Worm (Caenorhabditis elegans): Measurements from ENCODE around the gene igcm-3.

Gene igcm-3

DNA sequence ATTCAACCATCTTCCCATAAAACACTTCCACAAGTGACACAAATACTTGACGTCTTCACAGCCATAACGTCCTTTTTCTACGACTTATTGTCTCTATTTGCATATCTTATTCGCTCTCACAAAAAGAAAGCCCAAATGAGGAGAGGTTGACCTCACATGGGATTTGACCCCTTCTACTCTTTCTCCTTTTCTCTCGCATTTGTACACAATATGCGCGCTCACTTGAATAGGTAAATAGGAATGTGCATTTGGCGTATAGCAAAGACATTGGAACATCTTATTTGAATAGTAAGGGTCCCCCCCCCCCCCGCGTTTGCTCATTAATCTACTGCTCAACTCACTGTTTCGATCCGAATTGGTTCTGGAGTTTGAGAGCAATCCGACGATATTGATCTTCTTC lies 5.0 kb downstream of the igcm-3 start:
- TF ChIP-seq madf-5 (GFP tag; IDR thresholded peaks at IDR 0.05) (no peak), unc-62 (GFP tag; optimal IDR thresholded peaks at IDR 0.05 in 1 of 2) (peak in 1 of 2 experiments; percentile 92), unc-62 (tag; optimal IDR thresholded peaks at IDR 0.05) (no peak)

DNA sequence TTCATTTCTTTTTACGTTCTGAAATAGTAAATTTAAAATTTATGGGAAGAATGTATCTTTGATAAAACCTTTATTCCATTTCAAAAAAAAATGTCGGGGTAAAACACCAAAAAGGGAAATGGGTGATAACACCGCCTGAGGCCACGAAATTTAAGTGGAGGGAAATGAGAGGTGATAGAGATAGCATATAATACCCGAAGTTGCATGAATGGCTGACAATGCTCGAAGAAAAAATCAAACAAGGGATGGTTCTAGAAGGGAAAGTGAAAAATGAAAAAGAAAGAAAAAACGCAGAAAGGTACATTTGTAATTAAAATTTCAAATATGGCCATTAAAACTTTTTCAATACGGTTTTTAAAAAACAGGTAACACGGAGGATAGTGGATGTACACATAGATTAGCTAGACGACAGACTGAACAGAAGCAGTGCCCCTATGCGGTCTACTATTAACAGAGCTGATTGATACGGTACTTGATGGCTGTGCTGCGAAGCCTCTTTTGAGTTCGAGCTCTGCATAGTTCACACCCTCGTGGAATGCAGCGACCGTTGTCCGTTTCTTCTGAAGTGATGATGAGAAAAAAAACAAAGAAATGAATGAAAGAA lies 7.4 kb downstream of the igcm-3 start:
- no peak for TF ChIP-seq madf-9 (GFP tag; conservative IDR thresholded peaks at IDR 0.05)
- no peak for TF ChIP-seq dmd-9 (GFP tag; IDR thresholded peaks at IDR 0.05)
- no peak for TF ChIP-seq ceh-82 (tag; optimal IDR thresholded peaks at IDR 0.05)
- TF ChIP-seq dmd-6 (GFP tag; IDR thresholded peaks at IDR 0.05) = no peak
- TF ChIP-seq unc-39 (tag; optimal IDR thresholded peaks at IDR 0.05) = no peak
- no peak for TF ChIP-seq lin-39 (tag; optimal IDR thresholded peaks at IDR 0.05)
- no peak for TF ChIP-seq lin-15B (tag; optimal IDR thresholded peaks at IDR 0.05)
- no peak for TF ChIP-seq fkh-10 (GFP tag; optimal IDR thresholded peaks at IDR 0.05)
- no peak for TF ChIP-seq T20F7.1 (GFP tag; optimal IDR thresholded peaks at IDR 0.05)
- no peak for TF ChIP-seq daf-16 (GFP tag; optimal IDR thresholded peaks at IDR 0.05)
- TF ChIP-seq daf-16 (tag; optimal IDR thresholded peaks at IDR 0.05) = peak; percentile 69
- no peak for TF ChIP-seq F37D6.2 (tag; optimal IDR thresholded peaks at IDR 0.05)
- peak; percentile 57 for TF ChIP-seq mes-2 (tag; optimal IDR thresholded peaks at IDR 0.05; ENCODE audit: poor library complexity, severe bottlenecking)
- TF ChIP-seq hmg-1.1 (GFP tag; IDR thresholded peaks at IDR 0.05) = no peak
- TF ChIP-seq nhr-76 (tag; optimal IDR thresholded peaks at IDR 0.05) = no peak
- TF ChIP-seq ctbp-1 (GFP tag; IDR thresholded peaks at IDR 0.05) = no peak
- TF ChIP-seq dve-1 (tag; optimal IDR thresholded peaks at IDR 0.05; ENCODE audit: insufficient read depth) = peak; percentile 64
- no peak for TF ChIP-seq nhr-237 (tag; optimal IDR thresholded peaks at IDR 0.05)
- TF ChIP-seq F44E2.7 (GFP tag; IDR thresholded peaks at IDR 0.05) = no peak
- TF ChIP-seq hif-1 (tag; optimal IDR thresholded peaks at IDR 0.05) = no peak
- no peak for TF ChIP-seq skn-1 (tag; optimal IDR thresholded peaks at IDR 0.05)
- TF ChIP-seq nhr-11 (tag; optimal IDR thresholded peaks at IDR 0.05) = no peak
- no peak for TF ChIP-seq set-16 (GFP tag; IDR thresholded peaks at IDR 0.05)
- no peak for TF ChIP-seq aly-2 (tag; optimal IDR thresholded peaks at IDR 0.05)
- TF ChIP-seq nhr-111 (GFP tag; optimal IDR thresholded peaks at IDR 0.05) = no peak
- no peak for TF ChIP-seq snpc-1.2 (GFP tag; IDR thresholded peaks at IDR 0.05)
- TF ChIP-seq ceh-44 (GFP tag; IDR thresholded peaks at IDR 0.05) = no peak
- TF ChIP-seq ztf-7 (tag; optimal IDR thresholded peaks at IDR 0.05) = no peak
- no peak for TF ChIP-seq mxl-3 (GFP tag; optimal IDR thresholded peaks at IDR 0.05)
- TF ChIP-seq mxl-2 (GFP tag; conservative IDR thresholded peaks at IDR 0.05) = 0 out of 2 replicates have a peak, but pooled peaks have one; percentile 11
- TF ChIP-seq mdt-29 (GFP tag; IDR thresholded peaks at IDR 0.05) = no peak
- no peak for TF ChIP-seq mdl-1 (tag; optimal IDR thresholded peaks at IDR 0.05)
- no peak for TF ChIP-seq nhr-25 (tag; optimal IDR thresholded peaks at IDR 0.05; ENCODE audit: borderline replicate concordance, insufficient read depth)
- TF ChIP-seq ceh-28 (tag; optimal IDR thresholded peaks at IDR 0.05) = no peak
- TF ChIP-seq ceh-62 (tag; optimal IDR thresholded peaks at IDR 0.05) = no peak
- no peak for TF ChIP-seq nhr-6 (tag; optimal IDR thresholded peaks at IDR 0.05)
- TF ChIP-seq hlh-11 (tag; optimal IDR thresholded peaks at IDR 0.05) = peak; percentile 17
- no peak for TF ChIP-seq egl-43 (GFP tag; IDR thresholded peaks at IDR 0.05)
- TF ChIP-seq nhr-48 (tag; optimal IDR thresholded peaks at IDR 0.05) = no peak
- no peak for TF ChIP-seq egl-27 (tag; optimal IDR thresholded peaks at IDR 0.05)
- TF ChIP-seq dmd-8 (GFP tag; IDR thresholded peaks at IDR 0.05) = no peak
- TF ChIP-seq gei-8 (GFP tag; optimal IDR thresholded peaks at IDR 0.05) = no peak
- peak; percentile 19 for TF ChIP-seq duxl-1 (tag; optimal IDR thresholded peaks at IDR 0.05; ENCODE audit: poor library complexity)
- TF ChIP-seq F49E8.2 (tag; optimal IDR thresholded peaks at IDR 0.05; ENCODE audit: borderline replicate concordance) = no peak
- peak; percentile 19 for TF ChIP-seq pqm-1 (tag; optimal IDR thresholded peaks at IDR 0.05)
- no peak for TF ChIP-seq lin-29 (GFP tag; IDR thresholded peaks at IDR 0.05)
- no peak for TF ChIP-seq zag-1 (tag; optimal IDR thresholded peaks at IDR 0.05)

All from whole organism, L4 larva.